Worm (Caenorhabditis elegans): ENCODE data around the gene arrd-2.

arrd-2 gene

ce11 chrII:9411497-9411896 lies 3.9 kb downstream of the arrd-2 start, which contains the start of gene M176.9:
TSS of gene M176.9 (minus strand) at chrII:9411597.
- no peak for TF ChIP-seq ceh-14 (tag; optimal IDR thresholded peaks at IDR 0.05)
- TF ChIP-seq nfya-1 (tag; optimal IDR thresholded peaks at IDR 0.05) = no peak
- no peak for TF ChIP-seq ceh-22 (tag; optimal IDR thresholded peaks at IDR 0.05)
- no peak for TF ChIP-seq elt-4 (tag; optimal IDR thresholded peaks at IDR 0.05)
- no peak for TF ChIP-seq hlh-8 (tag; optimal IDR thresholded peaks at IDR 0.05)
- no peak for TF ChIP-seq unc-42 (tag; optimal IDR thresholded peaks at IDR 0.05)
- no peak for TF ChIP-seq elt-2 (tag; optimal IDR thresholded peaks at IDR 0.05)
- no peak for TF ChIP-seq C08G9.2 (tag; optimal IDR thresholded peaks at IDR 0.05)
- no peak for TF ChIP-seq ahr-1 (tag; optimal IDR thresholded peaks at IDR 0.05)
- no peak for TF ChIP-seq hlh-30 (tag; optimal IDR thresholded peaks at IDR 0.05; ENCODE audit: insufficient read depth)
- TF ChIP-seq pax-1 (tag; optimal IDR thresholded peaks at IDR 0.05) = no peak
- no peak for TF ChIP-seq C38D4.7 (GFP tag; optimal IDR thresholded peaks at IDR 0.05)
- TF ChIP-seq ama-1 (optimal IDR thresholded peaks at IDR 0.05) = no peak
- TF ChIP-seq che-1 (tag; optimal IDR thresholded peaks at IDR 0.05) = no peak
- no peak for TF ChIP-seq zip-5 (tag; optimal IDR thresholded peaks at IDR 0.05)
- TF ChIP-seq fkh-10 (GFP tag; optimal IDR thresholded peaks at IDR 0.05) = no peak
- no peak for TF ChIP-seq fax-1 (tag; optimal IDR thresholded peaks at IDR 0.05)
- TF ChIP-seq odd-2 (tag; optimal IDR thresholded peaks at IDR 0.05) = no peak
- TF ChIP-seq lin-11 (tag; optimal IDR thresholded peaks at IDR 0.05) = no peak

- TF ChIP-seq sdc-2 (tag; optimal IDR thresholded peaks at IDR 0.05) = no peak
- TF ChIP-seq hlh-30 (tag; optimal IDR thresholded peaks at IDR 0.05; ENCODE audit: insufficient read depth) = no peak
- TF ChIP-seq tbx-2 (tag; optimal IDR thresholded peaks at IDR 0.05) = no peak
- no peak for TF ChIP-seq madf-2 (tag; optimal IDR thresholded peaks at IDR 0.05)
- TF ChIP-seq unc-42 (tag; optimal IDR thresholded peaks at IDR 0.05) = no peak
- no peak for TF ChIP-seq zip-5 (tag; optimal IDR thresholded peaks at IDR 0.05)
- TF ChIP-seq hlh-8 (tag; optimal IDR thresholded peaks at IDR 0.05) = no peak
- TF ChIP-seq lim-6 (tag; optimal IDR thresholded peaks at IDR 0.05) = no peak
- no peak for TF ChIP-seq hlh-6 (tag; optimal IDR thresholded peaks at IDR 0.05)
- TF ChIP-seq ceh-22 (tag; optimal IDR thresholded peaks at IDR 0.05) = no peak
- no peak for TF ChIP-seq ceh-6 (GFP tag; optimal IDR thresholded peaks at IDR 0.05)
- no peak for TF ChIP-seq C08G9.2 (tag; optimal IDR thresholded peaks at IDR 0.05)
- TF ChIP-seq hlh-13 (GFP tag; optimal IDR thresholded peaks at IDR 0.05) = no peak
- no peak for TF ChIP-seq syd-9 (tag; optimal IDR thresholded peaks at IDR 0.05)
- TF ChIP-seq sox-2 (GFP tag; IDR thresholded peaks at IDR 0.05) = no peak
- TF ChIP-seq pqm-1 (tag; optimal IDR thresholded peaks at IDR 0.05) = no peak
- no peak for TF ChIP-seq pha-2 (tag; optimal IDR thresholded peaks at IDR 0.05)
- no peak for TF ChIP-seq ceh-14 (tag; optimal IDR thresholded peaks at IDR 0.05)
Measured at ce11 chrII:9412086-9412608, 4.6 kb downstream of the arrd-2 start, which contains the start of gene arrd-3. TSS of gene arrd-3 (plus strand) at chrII:9412558.

ce11 chrII:9416381-9417276 lies 9.1 kb downstream of the arrd-2 start, which contains the start of the genes gss-1 and chch-3:
TSS of gene gss-1 (minus strand) at chrII:9416431.
TSS of gene chch-3 (plus strand) at chrII:9417013.
- TF ChIP-seq ceh-45 (GFP tag; IDR thresholded peaks at IDR 0.05) (no peak), madf-2 (tag; optimal IDR thresholded peaks at IDR 0.05) (no peak), odd-2 (tag; optimal IDR thresholded peaks at IDR 0.05) (no peak), ceh-9 (tag; optimal IDR thresholded peaks at IDR 0.05) (no peak), ceh-48 (tag; optimal IDR thresholded peaks at IDR 0.05) (no peak), fax-1 (tag; optimal IDR thresholded peaks at IDR 0.05) (no peak), pqm-1 (tag; optimal IDR thresholded peaks at IDR 0.05) (no peak), zip-5 (tag; optimal IDR thresholded peaks at IDR 0.05) (no peak), C08G9.2 (tag; optimal IDR thresholded peaks at IDR 0.05) (no peak), nfya-1 (tag; optimal IDR thresholded peaks at IDR 0.05) (peak; percentile 45), T23F11.4 (GFP tag; optimal IDR thresholded peaks at IDR 0.05) (no peak), nhr-11 (tag; optimal IDR thresholded peaks at IDR 0.05) (no peak), che-1 (tag; optimal IDR thresholded peaks at IDR 0.05) (no peak), elt-4 (tag; optimal IDR thresholded peaks at IDR 0.05) (no peak), ttx-3 (tag; optimal IDR thresholded peaks at IDR 0.05) (no peak), fkh-10 (GFP tag; optimal IDR thresholded peaks at IDR 0.05) (no peak), ceh-18 (tag; optimal IDR thresholded peaks at IDR 0.05) (no peak), ceh-31 (tag; optimal IDR thresholded peaks at IDR 0.05) (peak; percentile 12), sdc-2 (tag; optimal IDR thresholded peaks at IDR 0.05) (no peak), ahr-1 (tag; optimal IDR thresholded peaks at IDR 0.05) (no peak), elt-2 (tag; optimal IDR thresholded peaks at IDR 0.05) (peak; percentile 25), hlh-15 (tag; optimal IDR thresholded peaks at IDR 0.05) (no peak), nhr-232 (tag; optimal IDR thresholded peaks at IDR 0.05) (no peak), F13H6.1 (tag; optimal IDR thresholded peaks at IDR 0.05) (no peak), ref-2 (tag; optimal IDR thresholded peaks at IDR 0.05) (no peak), ets-4 (tag; optimal IDR thresholded peaks at IDR 0.05) (no peak), ceh-34 (tag; optimal IDR thresholded peaks at IDR 0.05) (no peak), rnt-1 (tag; optimal IDR thresholded peaks at IDR 0.05) (no peak), unc-86 (tag; optimal IDR thresholded peaks at IDR 0.05) (no peak)
